Worm (Caenorhabditis elegans) whole organism, L3 larva: Measurements from ENCODE around the gene pqn-32.

Experiments used
- ZK546.5 ChIP-seq: sonication (generic microtip); optimal IDR thresholded peaks from 2 replicates; lab custom pipeline; 2017; ENCODE audit warnings: missing biosample characterization, missing genetic modification characterization
- ama-1 ChIP-seq: fragments of 150-350 bp; optimal IDR thresholded peaks from 2 replicates; lab custom pipeline; 2018
- egl-27 ChIP-seq: sonication (generic microtip); optimal IDR thresholded peaks from 4 replicates; lab custom pipeline; 2017; ENCODE audit warnings: missing biosample characterization, missing genetic modification reagents, missing genetic modification characterization
- fkh-10 ChIP-seq: sonication (generic microtip); optimal IDR thresholded peaks from 2 replicates; lab custom pipeline; 2017; ENCODE audit warnings: missing biosample characterization, missing genetic modification reagents, missing genetic modification characterization
- fkh-2 ChIP-seq: fragments of 150-350 bp; optimal IDR thresholded peaks from 2 replicates; lab custom pipeline; 2014; ENCODE audit warnings: missing biosample characterization, missing genetic modification reagents, missing genetic modification characterization
- lin-15B ChIP-seq: fragments of 150-350 bp; optimal IDR thresholded peaks from 2 replicates; lab custom pipeline; 2014; ENCODE audit warnings: missing biosample characterization, missing genetic modification characterization
- mdl-1 ChIP-seq: fragments of 150-350 bp; optimal IDR thresholded peaks from 2 replicates; lab custom pipeline; 2014; ENCODE audit warnings: missing biosample characterization, missing genetic modification characterization
- nhr-11 ChIP-seq: fragments of 150-350 bp; optimal IDR thresholded peaks from 2 replicates; lab custom pipeline; 2014; ENCODE audit warnings: missing biosample characterization, missing genetic modification characterization
- pha-4 ChIP-seq: fragments of 150-350 bp; optimal IDR thresholded peaks from 2 replicates; lab custom pipeline; 2014; ENCODE audit warnings: missing biosample characterization, missing genetic modification reagents, missing genetic modification characterization
- pqm-1 ChIP-seq: fragments of 150-350 bp; optimal IDR thresholded peaks from 2 replicates; lab custom pipeline; 2017; ENCODE audit warnings: missing biosample characterization, missing genetic modification characterization, inconsistent platforms
- skn-1 ChIP-seq: fragments of 150-350 bp; optimal IDR thresholded peaks from 2 replicates; lab custom pipeline; 2014; ENCODE audit warnings: missing biosample characterization, missing genetic modification characterization
- tbx-2 ChIP-seq: sonication (generic microtip); optimal IDR thresholded peaks from 2 replicates; lab custom pipeline; 2016; ENCODE audit warnings: mild to moderate bottlenecking, missing genetic modification characterization, missing compliant biosample characterization
- zag-1 ChIP-seq: fragments of 150-350 bp; optimal IDR thresholded peaks from 2 replicates; lab custom pipeline; 2014; ENCODE audit warnings: missing biosample characterization, missing genetic modification characterization
- ztf-11 ChIP-seq: fragments of 150-350 bp; optimal IDR thresholded peaks from 2 replicates; lab custom pipeline; 2014; ENCODE audit warnings: missing biosample characterization, missing genetic modification characterization

- TF ChIP-seq tbx-2 (tag; lab: Kevin White, UChicago) (no peak), fkh-10 (GFP tag; lab: Kevin White, UChicago) (no peak), ZK546.5 (tag; lab: Kevin White, UChicago) (no peak), pqm-1 (tag; lab: Kevin White, UChicago) (no peak), lin-15B (tag; lab: Kevin White, UChicago) (no peak), skn-1 (tag; lab: Kevin White, UChicago) (no peak), pha-4 (tag; lab: Kevin White, UChicago) (no peak), egl-27 (tag; lab: Kevin White, UChicago) (no peak), fkh-2 (tag; lab: Kevin White, UChicago) (no peak), ztf-11 (tag; lab: Kevin White, UChicago) (no peak), ama-1 (no peak), zag-1 (tag; lab: Kevin White, UChicago) (no peak), nhr-11 (tag; lab: Kevin White, UChicago) (no peak), mdl-1 (tag; lab: Kevin White, UChicago) (no peak)
These were observed 16.0 kb upstream of the pqn-32 start for ce11 chrII:13091857-13092256.
